Fruit fly (Drosophila melanogaster) whole organism, pupa: ENCODE data around the gene CG13047.

ENCODE experiments used
- CG10348 ChIP-seq: fragments of 200-800 bp; sonication (Bioruptor generic); IDR thresholded peaks from 2 replicates; pipeline ENCODE4 v1.3.6; 2022; ENCODE audit warnings: missing biosample characterization, missing genetic modification characterization
- CG32121 ChIP-seq: fragments of 200-800 bp; sonication (Bioruptor generic); IDR thresholded peaks from 2 replicates; pipeline ENCODE4 v1.3.6; 2022; ENCODE audit warnings: missing biosample characterization, missing genetic modification characterization
- EcR ChIP-seq: fragments of 200-800 bp; sonication (Bioruptor generic); optimal IDR thresholded peaks from 3 replicates; lab custom pipeline; 2019; ENCODE audit warnings: missing biosample characterization, missing genetic modification characterization, mild to moderate bottlenecking, moderate library complexity, missing genetic modification reagents

- TF ChIP-seq EcR (GFP tag; lab: Kevin White, UChicago), result no peak
- TF ChIP-seq CG10348 (GFP tag; lab: Robert Waterston, UW), result no peak
- TF ChIP-seq CG32121 (GFP tag; lab: Robert Waterston, UW), result no peak
Observed at dm6 chr3L:16323372-16323771, 38.2 kb upstream of the CG13047 start, which contains the start of gene CG13059.
